Worm (Caenorhabditis elegans) whole organism, L3 larva: ENCODE data around the gene E04F6.8.
A peak's percentile ranks its signal among the peaks of the same experiment; 100 is the strongest.

Experiments used
- R02D3.7 ChIP-seq: fragments of 150-350 bp; optimal IDR thresholded peaks from 2 replicates; lab custom pipeline; 2014; ENCODE audit warnings: missing biosample characterization, missing genetic modification characterization
- ama-1 ChIP-seq: fragments of 150-350 bp; optimal IDR thresholded peaks from 2 replicates; lab custom pipeline; 2018
- ceh-28 ChIP-seq: fragments of 150-350 bp; optimal IDR thresholded peaks from 2 replicates; lab custom pipeline; 2014; ENCODE audit warnings: missing biosample characterization, missing genetic modification reagents, missing genetic modification characterization
- ceh-82 ChIP-seq: fragments of 150-350 bp; optimal IDR thresholded peaks from 2 replicates; lab custom pipeline; 2014; ENCODE audit warnings: missing biosample characterization, missing genetic modification characterization
- ceh-9 ChIP-seq: sonication (generic microtip); optimal IDR thresholded peaks from 2 replicates; lab custom pipeline; 2018; ENCODE audit warnings: missing biosample characterization, missing genetic modification characterization
- daf-12 ChIP-seq: fragments of 150-350 bp; optimal IDR thresholded peaks from 2 replicates; lab custom pipeline; 2014; ENCODE audit warnings: missing biosample characterization, missing genetic modification reagents, missing genetic modification characterization
- egl-5 ChIP-seq: fragments of 150-350 bp; optimal IDR thresholded peaks from 2 replicates; lab custom pipeline; 2017; ENCODE audit warnings: missing biosample characterization, missing genetic modification reagents, missing genetic modification characterization, inconsistent platforms
- elt-1 ChIP-seq: fragments of 150-350 bp; optimal IDR thresholded peaks from 2 replicates; lab custom pipeline; 2014; ENCODE audit warnings: missing biosample characterization, missing genetic modification characterization
- elt-2 ChIP-seq: sonication (generic microtip); optimal IDR thresholded peaks from 2 replicates; lab custom pipeline; 2016; ENCODE audit warnings: missing genetic modification reagents, mild to moderate bottlenecking, missing genetic modification characterization, missing compliant biosample characterization
- elt-3 ChIP-seq, 3 experiments: fragments of 150-350 bp in 1 of 3; sonication (generic microtip) in 2 of 3; optimal IDR thresholded peaks; 2 replicates in 2 of 3; 4 replicates in 1 of 3; lab custom pipeline; 2014 to 2017; ENCODE audit warnings: missing biosample characterization in 3 of 3, missing genetic modification characterization in 3 of 3
- fkh-10 ChIP-seq: sonication (generic microtip); optimal IDR thresholded peaks from 2 replicates; lab custom pipeline; 2017; ENCODE audit warnings: missing biosample characterization, missing genetic modification reagents, missing genetic modification characterization
- fkh-2 ChIP-seq: fragments of 150-350 bp; optimal IDR thresholded peaks from 2 replicates; lab custom pipeline; 2014; ENCODE audit warnings: missing biosample characterization, missing genetic modification reagents, missing genetic modification characterization
- fos-1 ChIP-seq: fragments of 150-350 bp; optimal IDR thresholded peaks from 2 replicates; lab custom pipeline; 2014; ENCODE audit warnings: missing biosample characterization, missing genetic modification characterization
- hmg-11 ChIP-seq: sonication (generic microtip); optimal IDR thresholded peaks from 2 replicates; lab custom pipeline; 2016; ENCODE audit warnings: missing genetic modification characterization, missing compliant biosample characterization
- lin-15B ChIP-seq: fragments of 150-350 bp; optimal IDR thresholded peaks from 2 replicates; lab custom pipeline; 2014; ENCODE audit warnings: missing biosample characterization, missing genetic modification characterization
- lsy-12 ChIP-seq: sonication (generic microtip); optimal IDR thresholded peaks from 2 replicates; lab custom pipeline; 2016; ENCODE audit warnings: mild to moderate bottlenecking, missing genetic modification characterization, missing compliant biosample characterization
- mdl-1 ChIP-seq: fragments of 150-350 bp; optimal IDR thresholded peaks from 2 replicates; lab custom pipeline; 2014; ENCODE audit warnings: missing biosample characterization, missing genetic modification characterization
- mml-1 ChIP-seq: fragments of 150-350 bp; sonication (generic microtip); optimal IDR thresholded peaks from 3 replicates; lab custom pipeline; 2014; ENCODE audit warnings: missing biosample characterization, missing genetic modification characterization
- nfya-1 ChIP-seq: sonication (generic microtip); optimal IDR thresholded peaks from 2 replicates; lab custom pipeline; 2017; ENCODE audit warnings: missing genetic modification characterization, mild to moderate bottlenecking, missing compliant biosample characterization, antibody characterized with exemption, moderate library complexity; ENCODE audit not compliant: insufficient read depth
- nhr-11 ChIP-seq: fragments of 150-350 bp; optimal IDR thresholded peaks from 2 replicates; lab custom pipeline; 2014; ENCODE audit warnings: missing biosample characterization, missing genetic modification characterization
- nhr-12 ChIP-seq: fragments of 150-350 bp; optimal IDR thresholded peaks from 2 replicates; lab custom pipeline; 2014; ENCODE audit warnings: missing biosample characterization, missing genetic modification characterization
- nhr-23 ChIP-seq: fragments of 150-350 bp; optimal IDR thresholded peaks from 2 replicates; lab custom pipeline; 2014; ENCODE audit warnings: missing biosample characterization, missing genetic modification reagents, missing genetic modification characterization
- nhr-25 ChIP-seq: sonication (generic microtip); optimal IDR thresholded peaks from 2 replicates; lab custom pipeline; 2017; ENCODE audit warnings: missing biosample characterization, missing genetic modification characterization
- nhr-28 ChIP-seq: fragments of 150-350 bp; optimal IDR thresholded peaks from 2 replicates; lab custom pipeline; 2014; ENCODE audit warnings: missing biosample characterization, missing genetic modification characterization
- nhr-43 ChIP-seq: sonication (generic microtip); optimal IDR thresholded peaks from 2 replicates; lab custom pipeline; 2016; ENCODE audit warnings: mild to moderate bottlenecking, missing genetic modification characterization, missing compliant biosample characterization; ENCODE audit not compliant: poor library complexity, severe bottlenecking
- pha-4 ChIP-seq: fragments of 150-350 bp; optimal IDR thresholded peaks from 2 replicates; lab custom pipeline; 2014; ENCODE audit warnings: missing biosample characterization, missing genetic modification reagents, missing genetic modification characterization
- pqm-1 ChIP-seq: fragments of 150-350 bp; optimal IDR thresholded peaks from 2 replicates; lab custom pipeline; 2017; ENCODE audit warnings: missing biosample characterization, missing genetic modification characterization, inconsistent platforms
- skn-1 ChIP-seq: fragments of 150-350 bp; optimal IDR thresholded peaks from 2 replicates; lab custom pipeline; 2014; ENCODE audit warnings: missing biosample characterization, missing genetic modification characterization
- snpc-4 ChIP-seq: fragments of 150-350 bp; optimal IDR thresholded peaks from 2 replicates; lab custom pipeline; 2014; ENCODE audit warnings: missing biosample characterization, missing genetic modification characterization
- unc-62 ChIP-seq: fragments of 150-350 bp; sonication (generic microtip); optimal IDR thresholded peaks from 4 replicates; lab custom pipeline; 2014; ENCODE audit warnings: missing biosample characterization, missing genetic modification reagents, missing genetic modification characterization
- zag-1 ChIP-seq: fragments of 150-350 bp; optimal IDR thresholded peaks from 2 replicates; lab custom pipeline; 2014; ENCODE audit warnings: missing biosample characterization, missing genetic modification characterization
- ztf-11 ChIP-seq: fragments of 150-350 bp; optimal IDR thresholded peaks from 2 replicates; lab custom pipeline; 2014; ENCODE audit warnings: missing biosample characterization, missing genetic modification characterization
- ztf-4 ChIP-seq: fragments of 150-350 bp; optimal IDR thresholded peaks from 2 replicates; lab custom pipeline; 2014; ENCODE audit warnings: missing biosample characterization, missing genetic modification characterization

E04F6.8 gene

ce11 chrII:7183493-7184272 lies 27.5 kb downstream of the E04F6.8 start, which contains the start of gene pdl-1 (continued):
- TF ChIP-seq unc-62 (GFP tag; lab: Kevin White, UChicago), result no peak
- no peak for TF ChIP-seq hmg-11
- TF ChIP-seq lin-15B (tag; lab: Kevin White, UChicago), result peak; percentile 14
- TF ChIP-seq nhr-12 (tag; lab: Kevin White, UChicago), result no peak
- no peak for TF ChIP-seq mml-1 (tag; lab: Kevin White, UChicago)
- TF ChIP-seq ztf-4 (tag; lab: Kevin White, UChicago), result peak; percentile 72
- TF ChIP-seq, all 47 proteins: peak for 17

- no peak for TF ChIP-seq ceh-82 (tag; lab: Kevin White, UChicago)
- TF ChIP-seq hmg-11, result peak; percentile 57
- TF ChIP-seq nfya-1 (tag; lab: Kevin White, UChicago), result peak; percentile 58
- no peak for TF ChIP-seq lin-15B (tag; lab: Kevin White, UChicago)
- TF ChIP-seq skn-1 (tag; lab: Kevin White, UChicago), result no peak
- peak; percentile 72 for TF ChIP-seq fkh-10 (GFP tag; lab: Kevin White, UChicago)
- TF ChIP-seq, all 47 proteins: peak for 3
These were observed 28.6 kb downstream of the E04F6.8 start for ce11 chrII:7182630-7183029.

ce11 chrII:7176108-7176507 lies 35.1 kb downstream of the E04F6.8 start:
- TF ChIP-seq fkh-10 (GFP tag; lab: Kevin White, UChicago) (peak; percentile 15), hmg-11 (no peak)

ce11 chrII:7174843-7175242 lies 36.3 kb downstream of the E04F6.8 start, which contains the start of gene glc-4:
Gene glc-4 (minus strand): TSS chrII:7174943.
- TF ChIP-seq nhr-28, result no peak
- no peak for TF ChIP-seq ztf-4 (tag; lab: Kevin White, UChicago)
- no peak for TF ChIP-seq nhr-25 (tag; lab: Kevin White, UChicago)
- TF ChIP-seq elt-1 (tag; lab: Kevin White, UChicago), result no peak
- no peak for TF ChIP-seq lsy-12 (tag; lab: Kevin White, UChicago)

ce11 chrII:7171305-7171998 lies 39.7 kb downstream of the E04F6.8 start, which contains the start of gene dyf-13:
Gene dyf-13 (minus strand): TSS chrII:7171355.
- TF ChIP-seq ceh-28 (no peak), zag-1 (tag; lab: Kevin White, UChicago) (no peak), elt-3 (tag; optimal IDR thresholded peaks at IDR 0.05; lab: Kevin White, UChicago) (no peak), ceh-82 (tag; lab: Kevin White, UChicago) (no peak), fos-1 (tag; lab: Kevin White, UChicago) (no peak), ceh-9 (no peak), daf-12 (no peak), mml-1 (tag; lab: Kevin White, UChicago) (no peak), unc-62 (GFP tag; lab: Kevin White, UChicago) (no peak), pha-4 (no peak), ztf-11 (no peak), nhr-11 (tag; lab: Kevin White, UChicago) (no peak), lsy-12 (tag; lab: Kevin White, UChicago) (no peak), ama-1 (lab: Kevin White, UChicago) (no peak), fkh-10 (GFP tag; lab: Kevin White, UChicago) (no peak), ztf-4 (tag; lab: Kevin White, UChicago) (no peak)
- TF ChIP-seq, all 47 proteins: peak for 0

- TF ChIP-seq nhr-43 (no peak), nhr-23 (tag; lab: Kevin White, UChicago) (peak; percentile 50)
These were observed 42.5 kb downstream of the E04F6.8 start, which contains the start of gene col-36 for ce11 chrII:7168712-7169111. Gene col-36 (minus strand): TSS chrII:7168812.

- TF ChIP-seq egl-5 (tag; lab: Kevin White, UChicago) (no peak), ceh-9 (no peak), fos-1 (tag; lab: Kevin White, UChicago) (no peak), nhr-23 (tag; lab: Kevin White, UChicago) (no peak), mdl-1 (tag; lab: Kevin White, UChicago) (no peak), skn-1 (tag; lab: Kevin White, UChicago) (no peak), nhr-25 (tag; lab: Kevin White, UChicago) (no peak), R02D3.7 (tag; lab: Kevin White, UChicago) (no peak), hmg-11 (no peak), elt-2 (tag; lab: Kevin White, UChicago) (peak; percentile 93), snpc-4 (tag; lab: Kevin White, UChicago) (no peak), elt-1 (tag; lab: Kevin White, UChicago) (no peak), fkh-2 (no peak), ztf-11 (no peak), nhr-12 (tag; lab: Kevin White, UChicago) (no peak), nhr-43 (no peak), pqm-1 (peak; percentile 94)
- TF ChIP-seq, all 47 proteins: peak for 2
These were observed 44.4 kb downstream of the E04F6.8 start for ce11 chrII:7166768-7167167.
